Fruit fly (Drosophila melanogaster): Measurements from ENCODE around the gene CG8952.

CG8952 gene

DNA sequence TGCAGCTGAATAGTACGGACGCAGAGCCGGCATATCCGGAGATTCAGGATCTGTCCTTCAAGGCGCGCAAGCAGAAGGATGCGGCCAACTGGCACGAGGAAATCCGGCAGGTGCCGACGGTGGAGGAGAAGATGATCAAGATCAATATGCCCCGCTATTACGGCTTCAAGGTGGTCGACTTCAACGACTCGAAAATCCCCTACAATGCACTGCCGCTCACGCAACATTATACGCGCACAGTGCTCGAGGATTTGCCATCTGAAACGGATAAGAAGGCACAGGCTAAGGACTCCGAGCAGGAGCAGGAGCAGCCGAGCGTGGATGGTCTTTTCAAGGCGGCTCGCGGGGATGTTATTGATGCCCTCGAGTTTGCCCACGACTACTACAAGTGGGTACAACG, 20.0 kb upstream of the CG8952 start:
- TF ChIP-seq cnc (optimal IDR thresholded peaks at IDR 0.05), result no peak
- no peak for TF ChIP-seq kay (GFP tag; ENCODE audit: borderline replicate concordance)
- TF ChIP-seq CG1620 (GFP tag; optimal IDR thresholded peaks at IDR 0.05), result no peak

DNA sequence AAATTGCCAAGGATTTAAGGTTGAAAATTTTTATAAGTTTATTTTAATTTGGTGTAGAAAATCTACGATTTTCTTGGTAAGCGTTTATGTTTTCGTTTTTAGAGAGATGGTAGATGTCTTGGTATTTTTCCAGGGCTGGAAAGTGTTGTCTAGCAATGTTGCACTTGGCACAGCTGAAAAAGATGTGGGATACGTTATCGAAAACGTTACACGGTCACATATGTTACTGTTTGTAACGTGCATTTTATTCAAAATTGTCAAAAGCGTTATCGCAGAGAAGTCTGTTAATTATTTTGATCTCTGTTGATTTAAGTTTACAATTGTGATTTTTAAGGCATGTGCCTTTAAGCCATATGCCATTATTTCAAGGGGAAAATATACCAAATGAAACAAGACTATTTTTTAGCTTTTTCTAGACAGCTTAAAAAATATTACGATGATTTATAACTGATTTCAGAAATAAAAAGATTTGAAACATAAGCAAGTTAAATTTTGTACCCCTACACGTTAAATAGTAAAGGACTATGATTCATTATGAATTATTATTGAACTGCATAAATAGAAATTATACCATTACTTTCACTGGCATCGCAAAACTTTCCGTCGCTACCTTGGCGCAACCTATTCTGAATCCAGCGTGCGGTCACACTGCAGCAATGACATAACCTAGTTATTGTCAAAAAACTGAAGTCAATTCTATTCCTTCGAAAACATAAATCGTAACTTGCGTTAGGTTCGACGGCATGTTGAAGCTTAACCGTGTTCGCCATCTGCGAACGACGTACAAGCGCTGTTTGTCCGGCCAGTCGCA, 19.4 kb upstream of the CG8952 start, which contains the start of the genes Paf-AHalpha and mRpS30:
Gene Paf-AHalpha (minus strand): TSS at position 155 of the 811 bp plus-strand sequence.
Gene mRpS30 (plus strand): TSS at position 619 of the 811 bp plus-strand sequence.
- no peak for TF ChIP-seq CG33017 (tag; optimal IDR thresholded peaks at IDR 0.05)
- TF ChIP-seq CG5204 (GFP tag; optimal IDR thresholded peaks at IDR 0.05), result no peak
- TF ChIP-seq bab1 (GFP tag; optimal IDR thresholded peaks at IDR 0.05), result peak; percentile 45
- no peak for TF ChIP-seq Crg-1 (GFP tag; optimal IDR thresholded peaks at IDR 0.05)

dm6 chrX:15783610-15784009, 17.4 kb upstream of the CG8952 start, which contains the start of gene Efhc1.1:
TSS of gene Efhc1.1 (minus strand) at chrX:15783710.
- TF ChIP-seq ovo (GFP tag; optimal IDR thresholded peaks at IDR 0.05) (no peak), Crg-1 (GFP tag; optimal IDR thresholded peaks at IDR 0.05) (no peak), cnc (optimal IDR thresholded peaks at IDR 0.05) (no peak), tj (GFP tag; optimal IDR thresholded peaks at IDR 0.05) (no peak), CG7045 (GFP tag; optimal IDR thresholded peaks at IDR 0.05) (no peak), Clk (GFP tag; optimal IDR thresholded peaks at IDR 0.05) (no peak), pad (GFP tag; optimal IDR thresholded peaks at IDR 0.05) (no peak), Mnt (GFP tag; optimal IDR thresholded peaks at IDR 0.05) (no peak), Hr96 (GFP tag; optimal IDR thresholded peaks at IDR 0.05) (no peak), CG14711 (tag; optimal IDR thresholded peaks at IDR 0.05) (no peak), CG11617 (GFP tag; optimal IDR thresholded peaks at IDR 0.05) (no peak), bab1 (GFP tag; optimal IDR thresholded peaks at IDR 0.05) (no peak), CG5204 (GFP tag; optimal IDR thresholded peaks at IDR 0.05) (no peak), kay (GFP tag; ENCODE audit: borderline replicate concordance) (no peak), CG33017 (tag; optimal IDR thresholded peaks at IDR 0.05) (no peak), CG12768 (GFP tag; optimal IDR thresholded peaks at IDR 0.05) (no peak), cic (GFP tag; optimal IDR thresholded peaks at IDR 0.05) (no peak)

DNA sequence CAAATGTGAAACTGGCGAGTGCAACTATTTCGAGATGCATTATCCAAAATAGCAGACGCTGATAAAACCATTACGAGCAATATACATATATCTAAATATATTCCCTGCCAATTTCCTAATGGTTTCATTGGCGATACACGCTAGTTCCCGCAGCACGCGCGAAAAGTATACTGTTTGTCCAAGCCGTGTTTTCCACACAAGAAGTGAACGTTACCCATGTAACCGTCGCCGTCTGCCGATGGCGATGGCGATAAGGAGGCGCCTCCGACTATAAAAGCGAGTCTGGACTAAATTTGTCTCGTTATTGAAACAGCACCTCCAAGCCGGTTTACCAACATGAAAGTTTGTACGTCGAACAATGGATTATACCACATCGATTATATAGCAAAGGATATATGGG, 12.6 kb upstream of the CG8952 start, which contains the start of gene CG43673:
Gene CG43673 (plus strand): TSS at position 301 of the 400 bp plus-strand sequence.
- no peak for TF ChIP-seq CG1620 (GFP tag; optimal IDR thresholded peaks at IDR 0.05)
- no peak for TF ChIP-seq Hr96 (GFP tag; optimal IDR thresholded peaks at IDR 0.05)
- no peak for TF ChIP-seq cnc (optimal IDR thresholded peaks at IDR 0.05)
- no peak for TF ChIP-seq CG12768 (GFP tag; optimal IDR thresholded peaks at IDR 0.05)
- TF ChIP-seq Crg-1 (GFP tag; optimal IDR thresholded peaks at IDR 0.05), result no peak
- no peak for TF ChIP-seq CG14711 (tag; optimal IDR thresholded peaks at IDR 0.05)
- TF ChIP-seq pad (GFP tag; optimal IDR thresholded peaks at IDR 0.05), result no peak
- TF ChIP-seq CG33017 (tag; optimal IDR thresholded peaks at IDR 0.05), result no peak
- TF ChIP-seq ovo (GFP tag; optimal IDR thresholded peaks at IDR 0.05), result no peak
- no peak for TF ChIP-seq CG7101 (tag; optimal IDR thresholded peaks at IDR 0.05)
- no peak for TF ChIP-seq CG11617 (GFP tag; optimal IDR thresholded peaks at IDR 0.05)
- TF ChIP-seq tj (GFP tag; optimal IDR thresholded peaks at IDR 0.05), result no peak
- TF ChIP-seq Clk (GFP tag; optimal IDR thresholded peaks at IDR 0.05), result no peak
- TF ChIP-seq CG5204 (GFP tag; optimal IDR thresholded peaks at IDR 0.05), result no peak
- no peak for TF ChIP-seq Mnt (GFP tag; optimal IDR thresholded peaks at IDR 0.05)
- TF ChIP-seq cic (GFP tag; optimal IDR thresholded peaks at IDR 0.05), result no peak
- no peak for TF ChIP-seq CG7045 (GFP tag; optimal IDR thresholded peaks at IDR 0.05)
- no peak for TF ChIP-seq kay (GFP tag; ENCODE audit: borderline replicate concordance)

dm6 chrX:15772663-15773062, 6.4 kb upstream of the CG8952 start, which contains the start of gene CG43672:
TSS of gene CG43672 (plus strand) at chrX:15772963.
- TF ChIP-seq tj (GFP tag; optimal IDR thresholded peaks at IDR 0.05) (no peak), toe (GFP tag; optimal IDR thresholded peaks at IDR 0.05) (no peak), ovo (GFP tag; optimal IDR thresholded peaks at IDR 0.05) (no peak), CG7045 (GFP tag; optimal IDR thresholded peaks at IDR 0.05) (no peak), CG14711 (tag; optimal IDR thresholded peaks at IDR 0.05) (no peak), Hr96 (GFP tag; optimal IDR thresholded peaks at IDR 0.05) (no peak), CG5204 (GFP tag; optimal IDR thresholded peaks at IDR 0.05) (no peak), bab1 (GFP tag; optimal IDR thresholded peaks at IDR 0.05) (no peak), CG12768 (GFP tag; optimal IDR thresholded peaks at IDR 0.05) (no peak)

- TF ChIP-seq Clk (GFP tag; optimal IDR thresholded peaks at IDR 0.05) (no peak), CG12768 (GFP tag; optimal IDR thresholded peaks at IDR 0.05) (no peak), CG1620 (GFP tag; optimal IDR thresholded peaks at IDR 0.05) (no peak), bab1 (GFP tag; optimal IDR thresholded peaks at IDR 0.05) (no peak), Mnt (GFP tag; optimal IDR thresholded peaks at IDR 0.05) (no peak), cic (GFP tag; optimal IDR thresholded peaks at IDR 0.05) (no peak), CG5204 (GFP tag; optimal IDR thresholded peaks at IDR 0.05) (no peak), CG7101 (tag; optimal IDR thresholded peaks at IDR 0.05) (no peak), Crg-1 (GFP tag; optimal IDR thresholded peaks at IDR 0.05) (no peak), kay (GFP tag; ENCODE audit: borderline replicate concordance) (no peak), Hr96 (GFP tag; optimal IDR thresholded peaks at IDR 0.05) (no peak), CG7045 (GFP tag; optimal IDR thresholded peaks at IDR 0.05) (no peak)
Measured at dm6 chrX:15769457-15769856, 3.2 kb upstream of the CG8952 start, which contains the start of gene CG33172. TSS of gene CG33172 (plus strand) at chrX:15769664.

Measured in whole organism, adult.